Worm (Caenorhabditis elegans) whole organism, young adult: Measurements from ENCODE around the gene comt-3.

Experiments used
- B0035.1 ChIP-seq: sonication (generic microtip); optimal IDR thresholded peaks from 2 replicates; lab custom pipeline; 2016; ENCODE audit warnings: missing genetic modification characterization, mild to moderate bottlenecking, missing compliant biosample characterization, missing genotype, missing genetic modification reagents
- C06A6.2 ChIP-seq: fragments of 200-800 bp; sonication (Bioruptor generic); conservative IDR thresholded peaks from 2 replicates; pipeline ENCODE4 v1.3.6; 2022; ENCODE audit warnings: missing genetic modification characterization, missing compliant biosample characterization
- F37B4.10 ChIP-seq: fragments of 200-800 bp; sonication (Bioruptor generic); IDR thresholded peaks from 2 replicates; pipeline ENCODE4 v1.3.6; 2022; ENCODE audit warnings: missing genetic modification characterization, missing compliant biosample characterization
- F49E8.2 ChIP-seq: sonication (generic microtip); optimal IDR thresholded peaks from 3 replicates; lab custom pipeline; 2017; ENCODE audit warnings: missing genetic modification characterization, mild to moderate bottlenecking, missing compliant biosample characterization, antibody characterized with exemption, moderate library complexity; ENCODE audit not compliant: insufficient read depth
- F52B5.7 ChIP-seq: sonication (generic microtip); optimal IDR thresholded peaks from 2 replicates; lab custom pipeline; 2016; ENCODE audit warnings: mild to moderate bottlenecking, missing genetic modification characterization, missing compliant biosample characterization
- F55B11.4 ChIP-seq: sonication (generic microtip); optimal IDR thresholded peaks from 2 replicates; lab custom pipeline; 2016; ENCODE audit warnings: missing compliant biosample characterization, missing genetic modification characterization, borderline replicate concordance; ENCODE audit not compliant: insufficient read depth
- Y53G8AR.9 ChIP-seq: fragments of 200-800 bp; sonication (Bioruptor generic); conservative IDR thresholded peaks from 2 replicates; pipeline ENCODE4 v1.3.6; 2022; ENCODE audit warnings: missing genetic modification reagents, missing genetic modification characterization, missing compliant biosample characterization
- Y95B8A.8 ChIP-seq: fragments of 200-800 bp; sonication (Bioruptor generic); IDR thresholded peaks from 2 replicates; pipeline ENCODE4 v1.3.6; 2022; ENCODE audit warnings: missing genetic modification reagents, missing genetic modification characterization, missing compliant biosample characterization
- ama-1 ChIP-seq, 3 experiments: fragments of 150-350 bp in 1 of 3; sonication (generic microtip) in 2 of 3; optimal IDR thresholded peaks; 2 replicates each; lab custom pipeline; 2014 to 2018; ENCODE audit warnings: missing biosample characterization in 2 of 3, missing genetic modification characterization in 2 of 3, missing genetic modification reagents in 2 of 3
- bed-2 ChIP-seq: fragments of 200-800 bp; sonication (Bioruptor generic); IDR thresholded peaks from 2 replicates; pipeline ENCODE4 v1.3.6; 2022; ENCODE audit warnings: missing genetic modification reagents, missing genetic modification characterization, missing compliant biosample characterization
- ceh-100 ChIP-seq: fragments of 200-800 bp; sonication (Bioruptor generic); IDR thresholded peaks from 2 replicates; pipeline ENCODE4 v1.3.6; 2022; ENCODE audit warnings: missing genetic modification reagents, missing genetic modification characterization, missing compliant biosample characterization
- die-1 ChIP-seq: sonication (generic microtip); optimal IDR thresholded peaks from 2 replicates; lab custom pipeline; 2016; ENCODE audit warnings: missing genotype, mild to moderate bottlenecking, missing genetic modification characterization, missing compliant biosample characterization
- efl-1 ChIP-seq: fragments of 150-350 bp; optimal IDR thresholded peaks from 2 replicates; lab custom pipeline; 2014; ENCODE audit warnings: missing biosample characterization, missing genetic modification reagents, missing genetic modification characterization
- ekl-4 ChIP-seq: fragments of 200-800 bp; sonication (Bioruptor generic); IDR thresholded peaks from 2 replicates; pipeline ENCODE4 v1.3.6; 2022; ENCODE audit warnings: missing genetic modification reagents, missing genetic modification characterization, missing compliant biosample characterization
- ets-4 ChIP-seq: fragments of 200-800 bp; sonication (Bioruptor generic); optimal IDR thresholded peaks from 2 replicates; lab custom pipeline; 2018; ENCODE audit warnings: mild to moderate bottlenecking, missing genetic modification characterization, missing compliant biosample characterization
- hlh-26 ChIP-seq: fragments of 200-800 bp; sonication (Bioruptor generic); conservative IDR thresholded peaks from 2 replicates; pipeline ENCODE4 v1.3.6; 2022; ENCODE audit warnings: missing genetic modification reagents, missing genetic modification characterization, missing compliant biosample characterization
- hmg-1.2 ChIP-seq: fragments of 200-800 bp; sonication (Bioruptor generic); IDR thresholded peaks from 2 replicates; pipeline ENCODE4 v1.3.6; 2022; ENCODE audit warnings: missing genetic modification reagents, missing genetic modification characterization, missing compliant biosample characterization
- hrde-1 ChIP-seq: sonication (generic microtip); optimal IDR thresholded peaks from 2 replicates; lab custom pipeline; 2016; ENCODE audit warnings: missing genetic modification characterization, mild to moderate bottlenecking, missing compliant biosample characterization, moderate library complexity, missing genotype, missing genetic modification reagents, borderline replicate concordance
- lin-54 ChIP-seq: fragments of 200-800 bp; sonication (Bioruptor generic); optimal IDR thresholded peaks from 2 replicates; lab custom pipeline; 2018; ENCODE audit warnings: mild to moderate bottlenecking, missing genetic modification characterization, missing compliant biosample characterization
- madf-6 ChIP-seq: fragments of 200-800 bp; sonication (Bioruptor generic); IDR thresholded peaks from 2 replicates; pipeline ENCODE4 v1.3.6; 2022; ENCODE audit warnings: missing genetic modification reagents, missing genetic modification characterization, missing compliant biosample characterization
- madf-8 ChIP-seq: fragments of 200-800 bp; sonication (Bioruptor generic); conservative IDR thresholded peaks from 2 replicates; pipeline ENCODE4 v1.3.6; 2022; ENCODE audit warnings: missing genetic modification reagents, missing genetic modification characterization, missing compliant biosample characterization
- mcd-1 ChIP-seq: fragments of 200-800 bp; sonication (Bioruptor generic); IDR thresholded peaks from 2 replicates; pipeline ENCODE4 v1.3.6; 2022; ENCODE audit warnings: missing genetic modification reagents, missing genetic modification characterization, missing compliant biosample characterization
- mel-28 ChIP-seq: sonication (generic microtip); optimal IDR thresholded peaks from 2 replicates; lab custom pipeline; 2016; ENCODE audit warnings: borderline replicate concordance, mild to moderate bottlenecking, missing genetic modification characterization, missing compliant biosample characterization
- mes-4 ChIP-seq: sonication (generic microtip); optimal IDR thresholded peaks from 2 replicates; lab custom pipeline; 2016; ENCODE audit warnings: missing genotype, missing genetic modification characterization, missing compliant biosample characterization
- mxl-1 ChIP-seq: sonication (generic microtip); optimal IDR thresholded peaks from 2 replicates; lab custom pipeline; 2016; ENCODE audit warnings: missing genetic modification characterization, missing compliant biosample characterization
- nhr-27 ChIP-seq: fragments of 200-800 bp; sonication (Bioruptor generic); optimal IDR thresholded peaks from 2 replicates; lab custom pipeline; 2018; ENCODE audit warnings: mild to moderate bottlenecking, missing genetic modification characterization, moderate library complexity, missing compliant biosample characterization
- nhr-90 ChIP-seq: sonication (generic microtip); optimal IDR thresholded peaks from 2 replicates; lab custom pipeline; 2016; ENCODE audit warnings: missing genotype, mild to moderate bottlenecking, missing genetic modification characterization, missing compliant biosample characterization
- sdz-38 ChIP-seq: sonication (generic microtip); optimal IDR thresholded peaks from 2 replicates; lab custom pipeline; 2016; ENCODE audit warnings: missing genotype, missing genetic modification characterization, missing compliant biosample characterization
- snpc-1.1 ChIP-seq: sonication (generic microtip); optimal IDR thresholded peaks from 2 replicates; lab custom pipeline; 2017; ENCODE audit warnings: missing genetic modification characterization, mild to moderate bottlenecking, missing compliant biosample characterization, antibody characterized with exemption, moderate library complexity, missing genotype, missing genetic modification reagents; ENCODE audit not compliant: insufficient read depth
- snpc-4 ChIP-seq, 5 experiments: fragments of 150-350 bp in 1 of 5; sonication (generic microtip) in 4 of 5; optimal IDR thresholded peaks; 2 replicates each; lab custom pipeline; 2014 to 2018; ENCODE audit warnings: missing genetic modification characterization in 5 of 5, missing biosample characterization in 3 of 5, antibody characterized with exemption in 2 of 5, mild to moderate bottlenecking in 2 of 5, missing compliant biosample characterization in 2 of 5, missing genotype in 2 of 5, moderate library complexity in 2 of 5, missing genetic modification reagents in 1 of 5
- somi-1 ChIP-seq: fragments of 200-800 bp; sonication (Bioruptor generic); optimal IDR thresholded peaks from 2 replicates; lab custom pipeline; 2018; ENCODE audit warnings: mild to moderate bottlenecking, missing genetic modification characterization, missing compliant biosample characterization
- sptf-2 ChIP-seq: fragments of 200-800 bp; sonication (Bioruptor generic); optimal IDR thresholded peaks from 2 replicates; lab custom pipeline; 2018; ENCODE audit warnings: mild to moderate bottlenecking, missing genetic modification characterization, missing compliant biosample characterization
- zfh-2 ChIP-seq: fragments of 200-800 bp; sonication (Bioruptor generic); conservative IDR thresholded peaks from 2 replicates; pipeline ENCODE4 v1.3.6; 2022; ENCODE audit warnings: missing genetic modification reagents, missing genetic modification characterization, missing compliant biosample characterization
- ztf-18 ChIP-seq: sonication (generic microtip); optimal IDR thresholded peaks from 2 replicates; lab custom pipeline; 2016; ENCODE audit warnings: missing genotype, mild to moderate bottlenecking, missing genetic modification characterization, missing compliant biosample characterization
- ztf-3 ChIP-seq: fragments of 200-800 bp; sonication (Bioruptor generic); optimal IDR thresholded peaks from 2 replicates; lab custom pipeline; 2018; ENCODE audit warnings: mild to moderate bottlenecking, missing genetic modification characterization, missing compliant biosample characterization

The comt-3 gene

ce11 chrV:2072807-2073206 lies 15.5 kb downstream of the comt-3 start, which contains the start of gene Y40B10A.9:
Gene Y40B10A.9, minus strand, starts transcription at chrV:2072907.
- TF ChIP-seq ztf-3 (no peak), ceh-100 (GFP tag; lab: Robert Waterston, UW) (no peak), hmg-1.2 (no peak), hlh-26 (GFP tag; lab: Robert Waterston, UW) (no peak), B0035.1 (tag; lab: Kevin White, UChicago) (no peak), die-1 (no peak), snpc-1.1 (no peak), Y53G8AR.9 (GFP tag; lab: Robert Waterston, UW) (no peak), F52B5.7 (tag; lab: Kevin White, UChicago) (no peak), madf-6 (GFP tag; lab: Robert Waterston, UW) (no peak), F55B11.4 (tag; lab: Kevin White, UChicago) (no peak), Y95B8A.8 (GFP tag; lab: Robert Waterston, UW) (no peak), sptf-2 (GFP tag; lab: Kevin White, UChicago) (no peak), snpc-4 (GFP tag; optimal IDR thresholded peaks at IDR 0.05; lab: Kevin White, UChicago) (no peak), snpc-4 (tag; optimal IDR thresholded peaks at IDR 0.05; lab: Kevin White, UChicago) (no peak), F49E8.2 (tag; lab: Kevin White, UChicago) (no peak), madf-8 (no peak), ama-1 (optimal IDR thresholded peaks at IDR 0.05; lab: Kevin White, UChicago) (no peak), ama-1 (GFP tag; optimal IDR thresholded peaks at IDR 0.05; lab: Kevin White, UChicago) (no peak)
- TF ChIP-seq, all 124 proteins: peak for 0

DNA sequence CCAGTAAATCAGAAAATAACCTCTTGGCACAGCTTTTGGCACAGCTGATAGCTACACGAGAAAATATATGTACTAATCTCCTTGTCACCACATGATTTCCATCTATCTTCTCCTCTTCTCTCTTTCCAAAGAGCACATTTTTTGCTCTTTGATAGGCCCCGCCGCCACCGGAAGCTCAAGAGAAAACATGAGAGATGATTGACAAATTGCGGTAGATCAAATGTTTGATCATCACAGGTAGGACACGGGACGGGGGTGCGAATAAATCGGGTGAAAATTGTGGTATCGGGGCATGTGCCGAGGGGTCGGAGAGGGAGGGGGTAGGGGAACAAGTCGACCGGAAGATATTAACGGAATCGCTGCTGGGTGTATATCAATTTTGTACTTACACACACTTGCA lies 18.7 kb downstream of the comt-3 start:
- no peak for TF ChIP-seq C06A6.2 (GFP tag; lab: Robert Waterston, UW)
- TF ChIP-seq zfh-2 (GFP tag; lab: Robert Waterston, UW) = peak; percentile 44; the same call in 1 of the 2 replicates
- TF ChIP-seq somi-1 (GFP tag; lab: Kevin White, UChicago) = peak; percentile 36

ce11 chrV:2081269-2081668 lies 23.9 kb downstream of the comt-3 start:
- TF ChIP-seq efl-1 (GFP tag; lab: Kevin White, UChicago) (no peak), madf-6 (GFP tag; lab: Robert Waterston, UW) (no peak), sdz-38 (tag; lab: Kevin White, UChicago) (no peak), mcd-1 (GFP tag; lab: Robert Waterston, UW) (no peak), F52B5.7 (tag; lab: Kevin White, UChicago) (no peak), madf-8 (no peak), B0035.1 (tag; lab: Kevin White, UChicago) (no peak), C06A6.2 (GFP tag; lab: Robert Waterston, UW) (no peak), bed-2 (no peak), ets-4 (no peak), nhr-90 (tag; lab: Kevin White, UChicago) (no peak), mel-28 (tag; lab: Kevin White, UChicago) (no peak), lin-54 (no peak), ekl-4 (no peak), hrde-1 (tag; lab: Kevin White, UChicago) (no peak), F55B11.4 (tag; lab: Kevin White, UChicago) (no peak)

ce11 chrV:2081894-2082293 lies 24.6 kb downstream of the comt-3 start:
- TF ChIP-seq F37B4.10 (GFP tag; lab: Robert Waterston, UW) (no peak), Y95B8A.8 (GFP tag; lab: Robert Waterston, UW) (no peak), mes-4 (no peak), ztf-18 (tag; lab: Kevin White, UChicago) (no peak), mxl-1 (tag; lab: Kevin White, UChicago) (no peak), nhr-27 (no peak), snpc-1.1 (no peak), mel-28 (tag; lab: Kevin White, UChicago) (no peak)
- TF ChIP-seq, all 124 proteins: peak for 0
